Worm (Caenorhabditis elegans) whole organism, L2 larva: ENCODE measurements around the gene ets-10.
"Not testable (repeated sequence)": the region's sequence is repeated elsewhere in the genome, so short reads cannot be mapped to it uniquely, and the experiment has no call there.

Experiments used
- C34F6.9 ChIP-seq: fragments of 150-350 bp; optimal IDR thresholded peaks from 2 replicates; lab custom pipeline; 2014; ENCODE audit warnings: missing biosample characterization, missing genetic modification characterization
- F13H6.1 ChIP-seq: sonication (generic microtip); optimal IDR thresholded peaks from 2 replicates; lab custom pipeline; 2016; ENCODE audit warnings: missing genetic modification characterization, missing compliant biosample characterization
- ZK546.5 ChIP-seq: sonication (generic microtip); optimal IDR thresholded peaks from 2 replicates; lab custom pipeline; 2017; ENCODE audit warnings: missing biosample characterization, missing genetic modification characterization
- aly-2 ChIP-seq: fragments of 150-350 bp; optimal IDR thresholded peaks from 2 replicates; lab custom pipeline; 2014; ENCODE audit warnings: missing biosample characterization, missing genetic modification characterization
- ama-1 ChIP-seq: fragments of 150-350 bp; optimal IDR thresholded peaks from 2 replicates; lab custom pipeline; 2018; ENCODE audit warnings: inconsistent platforms
- ceh-82 ChIP-seq: fragments of 150-350 bp; optimal IDR thresholded peaks from 2 replicates; lab custom pipeline; 2014; ENCODE audit warnings: missing biosample characterization, missing genetic modification characterization
- dmd-4 ChIP-seq: sonication (generic microtip); optimal IDR thresholded peaks from 2 replicates; lab custom pipeline; 2017; ENCODE audit warnings: missing biosample characterization, missing genetic modification characterization
- egl-27 ChIP-seq: sonication (generic microtip); optimal IDR thresholded peaks from 3 replicates; lab custom pipeline; 2017; ENCODE audit warnings: missing biosample characterization, missing genetic modification reagents, missing genetic modification characterization
- elt-3 ChIP-seq: sonication (generic microtip); optimal IDR thresholded peaks from 2 replicates; lab custom pipeline; 2017; ENCODE audit warnings: missing biosample characterization, missing genetic modification characterization
- lin-11 ChIP-seq: fragments of 150-350 bp; sonication (generic microtip); optimal IDR thresholded peaks from 2 replicates; lab custom pipeline; 2014; ENCODE audit warnings: missing biosample characterization, missing genetic modification characterization, inconsistent platforms, mixed read lengths
- lin-13 ChIP-seq: fragments of 150-350 bp; optimal IDR thresholded peaks from 2 replicates; lab custom pipeline; 2014; ENCODE audit warnings: missing biosample characterization, missing genetic modification reagents, missing genetic modification characterization
- lsy-2 ChIP-seq, 2 experiments: fragments of 150-350 bp in 1 of 2; sonication (generic microtip) in 1 of 2; optimal IDR thresholded peaks; 2 replicates each; lab custom pipeline; 2014 to 2017; ENCODE audit warnings: missing biosample characterization in 2 of 2, missing genetic modification characterization in 2 of 2
- mab-5 ChIP-seq: fragments of 150-350 bp; optimal IDR thresholded peaks from 2 replicates; lab custom pipeline; 2014; ENCODE audit warnings: missing biosample characterization, missing genetic modification characterization
- mdl-1 ChIP-seq, 2 experiments: fragments of 150-350 bp in 1 of 2; sonication (generic microtip) in 1 of 2; optimal IDR thresholded peaks; 2 replicates each; lab custom pipeline; 2017; ENCODE audit warnings: missing biosample characterization in 2 of 2, missing genetic modification characterization in 2 of 2
- nhr-11 ChIP-seq: fragments of 150-350 bp; optimal IDR thresholded peaks from 2 replicates; lab custom pipeline; 2014; ENCODE audit warnings: missing biosample characterization, missing genetic modification characterization
- nhr-12 ChIP-seq: fragments of 150-350 bp; optimal IDR thresholded peaks from 2 replicates; lab custom pipeline; 2014; ENCODE audit warnings: missing biosample characterization, missing genetic modification characterization
- nhr-21 ChIP-seq: fragments of 150-350 bp; optimal IDR thresholded peaks from 2 replicates; lab custom pipeline; 2014; ENCODE audit warnings: missing biosample characterization, missing genetic modification characterization
- nhr-23 ChIP-seq: fragments of 150-350 bp; optimal IDR thresholded peaks from 2 replicates; lab custom pipeline; 2014; ENCODE audit warnings: missing biosample characterization, missing genetic modification reagents, missing genetic modification characterization
- nhr-237 ChIP-seq: fragments of 150-350 bp; optimal IDR thresholded peaks from 2 replicates; lab custom pipeline; 2014; ENCODE audit warnings: missing biosample characterization, missing genetic modification characterization
- nhr-25 ChIP-seq: fragments of 150-350 bp; sonication (generic microtip); optimal IDR thresholded peaks from 3 replicates; lab custom pipeline; 2014; ENCODE audit warnings: missing biosample characterization, missing genetic modification characterization
- nhr-6 ChIP-seq: fragments of 150-350 bp; optimal IDR thresholded peaks from 2 replicates; lab custom pipeline; 2014; ENCODE audit warnings: missing biosample characterization, missing genetic modification characterization
- nhr-77 ChIP-seq: fragments of 150-350 bp; optimal IDR thresholded peaks from 2 replicates; lab custom pipeline; 2014; ENCODE audit warnings: missing biosample characterization, missing genetic modification characterization
- sem-4 ChIP-seq: fragments of 150-350 bp; optimal IDR thresholded peaks from 2 replicates; lab custom pipeline; 2014; ENCODE audit warnings: missing biosample characterization, missing genetic modification reagents, missing genetic modification characterization
- skn-1 ChIP-seq: sonication (generic microtip); optimal IDR thresholded peaks from 2 replicates; lab custom pipeline; 2017; ENCODE audit warnings: missing biosample characterization, missing genetic modification characterization
- sma-3 ChIP-seq: sonication (generic microtip); optimal IDR thresholded peaks from 2 replicates; lab custom pipeline; 2016; ENCODE audit warnings: missing genetic modification reagents, missing genetic modification characterization, missing compliant biosample characterization
- snpc-4 ChIP-seq: fragments of 150-350 bp; optimal IDR thresholded peaks from 2 replicates; lab custom pipeline; 2014; ENCODE audit warnings: missing biosample characterization, missing genetic modification characterization
- unc-39 ChIP-seq: fragments of 150-350 bp; optimal IDR thresholded peaks from 2 replicates; lab custom pipeline; 2014; ENCODE audit warnings: missing biosample characterization, missing genetic modification characterization
- unc-62 ChIP-seq: fragments of 150-350 bp; optimal IDR thresholded peaks from 2 replicates; lab custom pipeline; 2014; ENCODE audit warnings: missing biosample characterization, missing genetic modification reagents, missing genetic modification characterization
- ztf-4 ChIP-seq: fragments of 150-350 bp; optimal IDR thresholded peaks from 2 replicates; lab custom pipeline; 2014; ENCODE audit warnings: missing biosample characterization, missing genetic modification characterization

ets-10 gene

ce11 chrX:4320563-4320962 is 36.6 kb downstream of the ets-10 start, which contains the start of gene dop-6:
Gene dop-6 (plus strand): TSS chrX:4320863.
- TF ChIP-seq nhr-11 (tag; lab: Kevin White, UChicago) (no peak), nhr-12 (no peak), lsy-2 (tag; optimal IDR thresholded peaks at IDR 0.05; lab: Kevin White, UChicago) (no peak), lin-13 (GFP tag; lab: Kevin White, UChicago) (no peak), sma-3 (GFP tag; lab: Kevin White, UChicago) (no peak), mdl-1 (tag; optimal IDR thresholded peaks at IDR 0.05; lab: Kevin White, UChicago) (no peak), dmd-4 (no peak), ZK546.5 (tag; lab: Kevin White, UChicago) (no peak), ceh-82 (no peak), egl-27 (tag; lab: Kevin White, UChicago) (no peak), unc-62 (no peak), nhr-25 (tag; lab: Kevin White, UChicago) (no peak), ama-1 (lab: Kevin White, UChicago) (no peak), F13H6.1 (tag; lab: Kevin White, UChicago) (no peak)

ce11 chrX:4322847-4323455 is 39.0 kb downstream of the ets-10 start:
- no peak for TF ChIP-seq nhr-6 (tag; lab: Kevin White, UChicago)
- no peak for TF ChIP-seq elt-3 (tag; lab: Kevin White, UChicago)
- no peak for TF ChIP-seq lin-13 (GFP tag; lab: Kevin White, UChicago)
- no peak for TF ChIP-seq aly-2 (tag; lab: Kevin White, UChicago)
- TF ChIP-seq nhr-21 (tag; lab: Kevin White, UChicago), result no peak
- TF ChIP-seq egl-27 (tag; lab: Kevin White, UChicago), result no peak
- no peak for TF ChIP-seq snpc-4 (tag; lab: Kevin White, UChicago)
- TF ChIP-seq ztf-4 (tag; lab: Kevin White, UChicago), result no peak

ce11 chrX:4328816-4329215 is 44.8 kb downstream of the ets-10 start, which contains the start of gene C24A8.5:
Gene C24A8.5 (minus strand): TSS chrX:4328916.
- TF ChIP-seq mab-5, result no peak
- TF ChIP-seq nhr-77 (tag; lab: Kevin White, UChicago), result no peak
- no peak for TF ChIP-seq aly-2 (tag; lab: Kevin White, UChicago)
- TF ChIP-seq unc-39 (tag; lab: Kevin White, UChicago), result no peak
- no peak for TF ChIP-seq nhr-237
- no peak for TF ChIP-seq skn-1 (tag; lab: Kevin White, UChicago)
- TF ChIP-seq lsy-2 (tag; optimal IDR thresholded peaks at IDR 0.05; lab: Kevin White, UChicago), result no peak
- TF ChIP-seq ceh-82, result no peak
- no peak for TF ChIP-seq lin-11 (tag; lab: Kevin White, UChicago)
- TF ChIP-seq snpc-4 (tag; lab: Kevin White, UChicago), result no peak
- TF ChIP-seq sem-4 (tag; lab: Kevin White, UChicago), result no peak
- no peak for TF ChIP-seq ZK546.5 (tag; lab: Kevin White, UChicago)
- TF ChIP-seq ztf-4 (tag; lab: Kevin White, UChicago), result no peak
- no peak for TF ChIP-seq C34F6.9 (tag; lab: Kevin White, UChicago)
- no peak for TF ChIP-seq nhr-23

- not testable (repeated sequence) for TF ChIP-seq elt-3 (tag; lab: Kevin White, UChicago); mdl-1 (tag; optimal IDR thresholded peaks at IDR 0.05; lab: Kevin White, UChicago); sem-4 (tag; lab: Kevin White, UChicago)
Measured at ce11 chrX:4332305-4332704, 48.3 kb downstream of the ets-10 start, which contains the start of gene C24A8.6. Gene C24A8.6 (minus strand): TSS chrX:4332405.
